Worm (Caenorhabditis elegans) whole organism, early embryonic: Measurements from ENCODE around the gene srt-70.

ENCODE experiments used
- F13C5.2 ChIP-seq: sonication (generic microtip); optimal IDR thresholded peaks from 2 replicates; lab custom pipeline; 2017; ENCODE audit warnings: mild to moderate bottlenecking, missing genetic modification characterization, inconsistent platforms, missing compliant biosample characterization
- ama-1 ChIP-seq: fragments of 150-350 bp; optimal IDR thresholded peaks from 2 replicates; lab custom pipeline; 2014
- ceh-13 ChIP-seq: fragments of 200-800 bp; sonication (Bioruptor generic); optimal IDR thresholded peaks from 2 replicates; lab custom pipeline; 2018; ENCODE audit warnings: mild to moderate bottlenecking, missing genetic modification characterization, missing compliant biosample characterization
- ets-7 ChIP-seq: sonication (generic microtip); optimal IDR thresholded peaks from 2 replicates; lab custom pipeline; 2016; ENCODE audit warnings: missing genotype, missing genetic modification characterization, missing compliant biosample characterization
- hmbx-1 ChIP-seq: sonication (generic microtip); optimal IDR thresholded peaks from 2 replicates; lab custom pipeline; 2016; ENCODE audit warnings: mild to moderate bottlenecking, missing genetic modification characterization, missing compliant biosample characterization
- pes-1 ChIP-seq: fragments of 200-800 bp; sonication (Bioruptor generic); IDR thresholded peaks from 2 replicates; pipeline ENCODE4 v1.3.6; 2022; ENCODE audit warnings: missing genetic modification reagents, missing genetic modification characterization, missing compliant biosample characterization
- sea-1 ChIP-seq: fragments of 200-800 bp; sonication (Bioruptor generic); conservative IDR thresholded peaks from 2 replicates; pipeline ENCODE4 v1.3.6; 2022; ENCODE audit warnings: missing genetic modification characterization, missing compliant biosample characterization
- tbx-11 ChIP-seq: fragments of 200-800 bp; sonication (Bioruptor generic); IDR thresholded peaks from 2 replicates; pipeline ENCODE4 v1.3.6; 2022; ENCODE audit warnings: missing genetic modification characterization, missing compliant biosample characterization
- tbx-37 ChIP-seq: fragments of 200-800 bp; sonication (Bioruptor generic); conservative IDR thresholded peaks from 2 replicates; pipeline ENCODE4 v1.3.6; 2022; ENCODE audit warnings: missing genetic modification reagents, missing genetic modification characterization, missing compliant biosample characterization
- tra-4 ChIP-seq: sonication (generic microtip); optimal IDR thresholded peaks from 2 replicates; lab custom pipeline; 2017; ENCODE audit warnings: missing genetic modification characterization, missing compliant biosample characterization

ce11 chrV:5233777-5234176 lies 25.6 kb downstream of the srt-70 start, which contains the start of gene cest-32:
- no peak for TF ChIP-seq sea-1
- TF ChIP-seq ceh-13 (GFP tag; lab: Kevin White, UChicago), result no peak
- no peak for TF ChIP-seq ets-7
- no peak for TF ChIP-seq tbx-11 (GFP tag; lab: Robert Waterston, UW)
- no peak for TF ChIP-seq ama-1 (lab: Kevin White, UChicago)
- no peak for TF ChIP-seq hmbx-1 (tag; lab: Kevin White, UChicago)
- TF ChIP-seq F13C5.2 (tag; lab: Kevin White, UChicago), result no peak
- no peak for TF ChIP-seq tbx-37
- no peak for TF ChIP-seq tra-4
- no peak for TF ChIP-seq pes-1 (GFP tag; lab: Robert Waterston, UW)
